Worm (Caenorhabditis elegans): ENCODE data around the gene R10E4.1.

R10E4.1 gene

DNA sequence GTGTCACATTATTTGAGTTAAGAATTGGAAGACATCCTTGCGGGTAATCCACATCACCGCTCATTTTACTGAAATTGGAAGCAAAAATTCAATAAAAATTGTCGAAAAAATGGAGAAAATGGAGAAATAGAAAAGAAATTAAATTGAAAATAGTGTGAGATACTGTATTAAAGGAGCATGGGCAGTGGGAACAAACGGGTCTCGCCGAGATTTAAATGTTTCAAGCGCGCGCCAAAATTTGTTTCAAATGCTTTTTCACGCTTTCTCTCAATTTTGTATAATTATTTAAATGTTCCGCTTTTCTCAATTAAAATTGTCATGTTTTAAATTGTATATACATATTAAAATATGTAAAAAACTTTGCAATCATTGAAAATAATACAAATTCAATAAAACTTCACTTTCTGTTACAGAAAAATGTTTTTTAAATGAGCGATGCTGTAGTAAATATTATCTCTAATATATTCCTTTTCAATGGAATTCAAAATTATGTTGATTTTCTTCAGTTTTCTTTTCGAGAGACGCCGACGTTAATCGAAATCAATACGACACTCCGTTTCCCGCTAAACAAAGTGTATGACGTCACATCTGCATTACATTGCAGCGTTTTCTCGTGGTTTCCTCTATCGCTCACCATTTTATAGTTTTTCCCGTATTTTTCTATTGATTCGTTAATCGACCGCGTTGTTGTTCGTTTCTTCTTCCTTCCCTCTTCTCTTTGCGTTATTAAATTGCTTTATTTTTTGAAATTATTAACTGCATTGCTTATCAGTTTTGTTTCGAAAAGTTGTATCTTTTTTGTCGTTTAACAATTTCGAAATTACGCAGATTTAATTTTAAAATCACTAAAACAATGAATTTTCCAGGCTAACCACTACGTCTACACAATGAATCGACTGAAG, 43.8 kb downstream of the R10E4.1 start, which contains the start of the genes evl-14 and dcn-1 (continued):
- TF ChIP-seq snpc-4 (GFP tag; optimal IDR thresholded peaks at IDR 0.05) (no peak), snpc-4 (tag; optimal IDR thresholded peaks at IDR 0.05) (peak in 1 of 4 experiments; percentile 11), madf-6 (GFP tag; IDR thresholded peaks at IDR 0.05) (peak; percentile 96), atf-7 (tag; optimal IDR thresholded peaks at IDR 0.05) (peak; percentile 79), tbp1 (GFP tag; optimal IDR thresholded peaks at IDR 0.05) (no peak), pha-4 (tag; optimal IDR thresholded peaks at IDR 0.05) (peak; percentile 74), ceh-91 (GFP tag; IDR thresholded peaks at IDR 0.05) (peak; percentile 84), sea-2 (GFP tag; IDR thresholded peaks at IDR 0.05) (no peak), dpl-1 (GFP tag; optimal IDR thresholded peaks at IDR 0.05) (peak; percentile 82), F39B2.1 (GFP tag; IDR thresholded peaks at IDR 0.05) (no peak), madf-3 (GFP tag; IDR thresholded peaks at IDR 0.05) (no peak), rcor-1 (GFP tag; IDR thresholded peaks at IDR 0.05) (no peak), B0336.3 (GFP tag; IDR thresholded peaks at IDR 0.05) (no peak), hsf-1 (GFP tag; IDR thresholded peaks at IDR 0.05) (no peak), egl-44 (GFP tag; IDR thresholded peaks at IDR 0.05) (no peak)

ce11 chrIII:4314502-4314901, 45.0 kb downstream of the R10E4.1 start:
- no peak for TF ChIP-seq nhr-90 (tag; optimal IDR thresholded peaks at IDR 0.05)
- peak; percentile 45 for TF ChIP-seq nhr-80 (tag; optimal IDR thresholded peaks at IDR 0.05)

- TF ChIP-seq F49E8.2 (tag; optimal IDR thresholded peaks at IDR 0.05; ENCODE audit: insufficient read depth), result no peak
- no peak for TF ChIP-seq athp-1 (tag; optimal IDR thresholded peaks at IDR 0.05)
- no peak for TF ChIP-seq aptf-3 (GFP tag; IDR thresholded peaks at IDR 0.05)
- no peak for TF ChIP-seq hsf-1 (GFP tag; IDR thresholded peaks at IDR 0.05)
- TF ChIP-seq somi-1 (GFP tag; optimal IDR thresholded peaks at IDR 0.05), result no peak
- peak; percentile 20; the same call in 1 of the 2 replicates for TF ChIP-seq hmg-1.2 (GFP tag; IDR thresholded peaks at IDR 0.05)
Measured at ce11 chrIII:4317065-4317752, 47.7 kb downstream of the R10E4.1 start, which contains the start of gene tag-131. TSS of gene tag-131 (plus strand) at chrIII:4317702.

DNA sequence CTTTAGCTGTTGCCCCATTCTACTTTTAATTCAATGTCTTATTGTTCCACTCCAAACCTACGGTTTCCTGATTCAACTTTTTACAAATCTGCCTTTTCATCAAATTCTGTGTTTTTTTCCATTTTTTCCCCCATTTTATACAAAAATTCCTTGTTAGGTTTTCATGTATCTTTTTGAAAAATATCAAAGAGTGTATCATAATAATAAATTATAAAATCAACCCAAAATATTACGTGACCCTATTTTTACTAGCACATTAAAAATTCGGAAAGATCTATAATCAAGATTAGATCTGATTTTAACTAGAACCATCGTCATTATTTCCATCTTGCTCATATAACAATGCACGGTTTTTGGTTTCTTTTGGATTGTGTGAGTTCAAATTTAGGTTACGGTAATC, 50.6 kb downstream of the R10E4.1 start, which contains the start of gene H38K22.6:
Gene H38K22.6, plus strand, starts transcription at position 301 of the 400 bp plus-strand sequence.
- TF ChIP-seq mcd-1 (GFP tag; IDR thresholded peaks at IDR 0.05) (no peak), hrde-1 (tag; optimal IDR thresholded peaks at IDR 0.05; ENCODE audit: borderline replicate concordance) (no peak), dpff-1 (tag; optimal IDR thresholded peaks at IDR 0.05) (no peak), dpl-1 (GFP tag; optimal IDR thresholded peaks at IDR 0.05) (no peak), gei-17 (GFP tag; optimal IDR thresholded peaks at IDR 0.05) (no peak), ceh-91 (GFP tag; IDR thresholded peaks at IDR 0.05) (no peak)

DNA sequence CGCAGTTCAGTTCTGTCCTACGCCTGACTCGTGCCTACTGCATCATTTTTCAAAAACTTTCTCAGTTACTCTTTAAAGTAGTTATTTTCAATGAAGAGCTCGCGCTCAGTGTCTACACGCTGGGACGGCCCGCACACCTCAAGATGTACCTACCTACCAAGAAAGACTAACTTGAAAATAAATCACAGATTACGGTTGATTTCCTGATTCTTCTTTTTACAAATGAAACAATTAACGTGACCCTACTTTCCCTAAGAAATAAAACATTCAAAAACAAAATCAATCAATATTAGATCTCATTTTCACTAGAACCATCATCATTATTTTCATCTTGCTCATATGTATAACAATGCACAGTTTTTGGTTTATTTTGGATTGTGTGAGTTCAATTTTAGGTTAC, 51.9 kb downstream of the R10E4.1 start, which contains the start of gene H38K22.7:
Gene H38K22.7, plus strand, starts transcription at position 301 of the 400 bp plus-strand sequence.
- no peak for TF ChIP-seq hrde-1 (tag; optimal IDR thresholded peaks at IDR 0.05; ENCODE audit: borderline replicate concordance)
- TF ChIP-seq F33H1.4 (GFP tag; IDR thresholded peaks at IDR 0.05), result no peak
- no peak for TF ChIP-seq B0261.1 (tag; optimal IDR thresholded peaks at IDR 0.05)
- no peak for TF ChIP-seq egrh-3 (GFP tag; IDR thresholded peaks at IDR 0.05)
- TF ChIP-seq egl-18 (GFP tag; IDR thresholded peaks at IDR 0.05), result no peak
- no peak for TF ChIP-seq lin-26 (GFP tag; IDR thresholded peaks at IDR 0.05)
- no peak for TF ChIP-seq ceh-40 (GFP tag; IDR thresholded peaks at IDR 0.05)
- no peak for TF ChIP-seq pbrm-1 (GFP tag; IDR thresholded peaks at IDR 0.05)
- TF ChIP-seq Y53F4B.3 (GFP tag; IDR thresholded peaks at IDR 0.05), result no peak
- no peak for TF ChIP-seq die-1 (tag; optimal IDR thresholded peaks at IDR 0.05)
- TF ChIP-seq attf-6 (GFP tag; IDR thresholded peaks at IDR 0.05), result no peak
- TF ChIP-seq Y53G8AR.9 (GFP tag; conservative IDR thresholded peaks at IDR 0.05), result no peak
- TF ChIP-seq Y56A3A.18 (GFP tag; IDR thresholded peaks at IDR 0.05), result no peak
- no peak for TF ChIP-seq K12H6.12 (tag; optimal IDR thresholded peaks at IDR 0.05)

Data from whole organism, young adult.